Worm (Caenorhabditis elegans): Measurements from ENCODE around the gene ndub-5.

- no peak for TF ChIP-seq W03F9.2 (tag; optimal IDR thresholded peaks at IDR 0.05)
- no peak for TF ChIP-seq him-1 (tag; optimal IDR thresholded peaks at IDR 0.05)
These were observed 21.6 kb downstream of the ndub-5 start, which contains the start of gene C25H3.17 for ce11 chrII:5669580-5669979.

Measured in whole organism, L4/young adult.